Fruit fly (Drosophila melanogaster) whole organism, pupa: Measurements from ENCODE around the gene twf.

Source experiments
- CG13204 ChIP-seq: fragments of 200-800 bp; sonication (Bioruptor generic); optimal IDR thresholded peaks from 2 replicates; lab custom pipeline; 2018; ENCODE audit warnings: missing biosample characterization, mild to moderate bottlenecking, missing genetic modification characterization, moderate library complexity
- CG14655 ChIP-seq: fragments of 200-800 bp; sonication (Bioruptor generic); optimal IDR thresholded peaks from 3 replicates; lab custom pipeline; 2017; ENCODE audit warnings: mild to moderate bottlenecking, missing biosample characterization, missing genetic modification reagents, missing genetic modification characterization
- CG15710 ChIP-seq: fragments of 200-800 bp; sonication (Bioruptor generic); optimal IDR thresholded peaks from 2 replicates; lab custom pipeline; 2018; ENCODE audit warnings: missing biosample characterization, mild to moderate bottlenecking, missing genetic modification characterization, moderate library complexity
- CG32121 ChIP-seq: fragments of 200-800 bp; sonication (Bioruptor generic); IDR thresholded peaks from 2 replicates; pipeline ENCODE4 v1.3.6; 2022; ENCODE audit warnings: missing biosample characterization, missing genetic modification characterization
- CG9948 ChIP-seq: fragments of 200-800 bp; sonication (Bioruptor generic); optimal IDR thresholded peaks from 2 replicates; lab custom pipeline; 2018; ENCODE audit warnings: missing biosample characterization, mild to moderate bottlenecking, missing genetic modification characterization, moderate library complexity
- EcR ChIP-seq: fragments of 200-800 bp; sonication (Bioruptor generic); optimal IDR thresholded peaks from 3 replicates; lab custom pipeline; 2019; ENCODE audit warnings: missing biosample characterization, missing genetic modification characterization, mild to moderate bottlenecking, moderate library complexity, missing genetic modification reagents
- Ets98B ChIP-seq: fragments of 200-800 bp; sonication (Bioruptor generic); IDR thresholded peaks from 2 replicates; pipeline ENCODE4 v1.3.6; 2022; ENCODE audit warnings: missing biosample characterization, missing genetic modification characterization
- rn ChIP-seq: fragments of 200-800 bp; sonication (Bioruptor generic); IDR thresholded peaks from 2 replicates; pipeline ENCODE4 v1.3.6; 2022; ENCODE audit warnings: missing biosample characterization, missing genetic modification characterization

dm6 chr3R:14116088-14116487 lies 6.4 kb upstream of the twf start:
- no peak for TF ChIP-seq CG14655 (GFP tag; lab: Kevin White, UChicago)
- no peak for TF ChIP-seq Ets98B (GFP tag; lab: Robert Waterston, UW)
- no peak for TF ChIP-seq CG9948
- TF ChIP-seq rn (GFP tag; lab: Robert Waterston, UW), result no peak
- TF ChIP-seq CG15710, result no peak
- no peak for TF ChIP-seq CG32121
- TF ChIP-seq EcR (GFP tag; lab: Kevin White, UChicago), result no peak
- TF ChIP-seq CG13204 (GFP tag; lab: Kevin White, UChicago), result no peak
